Fruit fly (Drosophila melanogaster) whole organism, embryonic: ENCODE results near the gene ClC-a.

Source experiments
- Bdp1 ChIP-seq: fragments of 200-800 bp; sonication (Bioruptor generic); optimal IDR thresholded peaks from 3 replicates; lab custom pipeline; 2016; ENCODE audit warnings: missing biosample characterization, missing genetic modification characterization
- CG10959 ChIP-seq: fragments of 200-800 bp; sonication (Bioruptor generic); IDR thresholded peaks from 2 replicates; pipeline ENCODE4 v1.3.6; 2022; ENCODE audit warnings: missing biosample characterization, missing genetic modification characterization
- CG10979 ChIP-seq: fragments of 200-800 bp; sonication (Bioruptor generic); optimal IDR thresholded peaks from 2 replicates; lab custom pipeline; 2018; ENCODE audit warnings: missing biosample characterization, mild to moderate bottlenecking, missing genetic modification characterization, moderate library complexity
- CG11696 ChIP-seq: fragments of 200-800 bp; sonication (Bioruptor generic); IDR thresholded peaks from 2 replicates; pipeline ENCODE4 v1.3.6; 2022; ENCODE audit warnings: missing biosample characterization, missing genetic modification characterization
- CG12071 ChIP-seq: fragments of 200-800 bp; sonication (Bioruptor generic); optimal IDR thresholded peaks from 3 replicates; lab custom pipeline; 2018; ENCODE audit warnings: missing biosample characterization, mild to moderate bottlenecking, missing genetic modification characterization
- CG12391 ChIP-seq: fragments of 200-800 bp; sonication (Bioruptor generic); optimal IDR thresholded peaks from 3 replicates; lab custom pipeline; 2018; ENCODE audit warnings: missing biosample characterization, mild to moderate bottlenecking, missing genetic modification characterization, moderate library complexity
- CG12659 ChIP-seq: fragments of 200-800 bp; sonication (Bioruptor generic); optimal IDR thresholded peaks from 3 replicates; lab custom pipeline; 2017; ENCODE audit warnings: mild to moderate bottlenecking, missing biosample characterization, missing genetic modification reagents, missing genetic modification characterization
- CG15011 ChIP-seq: fragments of 200-800 bp; sonication (Bioruptor generic); optimal IDR thresholded peaks from 3 replicates; lab custom pipeline; 2018; ENCODE audit warnings: missing biosample characterization, mild to moderate bottlenecking, missing genetic modification characterization
- CG15269 ChIP-seq: fragments of 200-800 bp; sonication (Bioruptor generic); optimal IDR thresholded peaks from 2 replicates; lab custom pipeline; 2018; ENCODE audit warnings: missing biosample characterization, mild to moderate bottlenecking, missing genetic modification characterization, moderate library complexity
- CG1602 ChIP-seq: fragments of 200-800 bp; sonication (Bioruptor generic); optimal IDR thresholded peaks from 3 replicates; lab custom pipeline; 2016; ENCODE audit warnings: missing biosample characterization, missing genetic modification characterization
- CG17186 ChIP-seq: fragments of 200-800 bp; sonication (Bioruptor generic); optimal IDR thresholded peaks from 3 replicates; lab custom pipeline; 2017; ENCODE audit warnings: missing biosample characterization, missing genetic modification reagents, missing genetic modification characterization
- CG17385 ChIP-seq: fragments of 200-800 bp; sonication (Bioruptor generic); optimal IDR thresholded peaks from 3 replicates; lab custom pipeline; 2018; ENCODE audit warnings: missing biosample characterization, mild to moderate bottlenecking, missing genetic modification characterization
- CG1792 ChIP-seq: fragments of 200-800 bp; sonication (Bioruptor generic); optimal IDR thresholded peaks from 2 replicates; lab custom pipeline; 2016; ENCODE audit warnings: missing biosample characterization, missing genetic modification characterization
- CG3847 ChIP-seq: fragments of 200-800 bp; sonication (Bioruptor generic); IDR thresholded peaks from 2 replicates; pipeline ENCODE4 v1.3.6; 2022; ENCODE audit warnings: missing biosample characterization, missing genetic modification characterization
- CG42726 ChIP-seq: fragments of 200-800 bp; sonication (Bioruptor generic); IDR thresholded peaks from 2 replicates; pipeline ENCODE4 v1.3.6; 2022; ENCODE audit warnings: missing biosample characterization, missing genetic modification characterization; ENCODE audit not compliant: partially characterized antibody
- CG4730 ChIP-seq: fragments of 200-800 bp; sonication (Bioruptor generic); IDR thresholded peaks from 2 replicates; pipeline ENCODE4 v1.3.6; 2022; ENCODE audit warnings: missing biosample characterization, missing genetic modification characterization
- CG5953 ChIP-seq: fragments of 200-800 bp; sonication (Bioruptor generic); IDR thresholded peaks from 2 replicates; pipeline ENCODE4 v1.3.6; 2022; ENCODE audit warnings: missing biosample characterization, missing genetic modification characterization
- CG7786 ChIP-seq: fragments of 200-800 bp; sonication (Bioruptor generic); optimal IDR thresholded peaks from 2 replicates; lab custom pipeline; 2016; ENCODE audit warnings: missing biosample characterization, missing genetic modification characterization
- CG8281 ChIP-seq: fragments of 200-800 bp; sonication (Bioruptor generic); optimal IDR thresholded peaks from 2 replicates; lab custom pipeline; 2018; ENCODE audit warnings: missing biosample characterization, mild to moderate bottlenecking, missing genetic modification characterization, moderate library complexity
- CG8290 ChIP-seq, 3 experiments: fragments of 200-800 bp; sonication (Bioruptor generic); optimal IDR thresholded peaks; 2 replicates each; lab custom pipeline; 2016 to 2019; ENCODE audit warnings: missing biosample characterization in 3 of 3, missing genetic modification characterization in 3 of 3, mild to moderate bottlenecking in 2 of 3, moderate library complexity in 1 of 3
- CG8924 ChIP-seq: fragments of 200-800 bp; optimal IDR thresholded peaks from 3 replicates; lab custom pipeline; 2019; ENCODE audit warnings: missing biosample characterization, mild to moderate bottlenecking, missing genetic modification characterization, moderate library complexity
- CG9437 ChIP-seq: fragments of 200-800 bp; sonication (Bioruptor generic); optimal IDR thresholded peaks from 2 replicates; lab custom pipeline; 2018; ENCODE audit warnings: missing biosample characterization, mild to moderate bottlenecking, missing genetic modification characterization
- D19B ChIP-seq: fragments of 200-800 bp; sonication (Bioruptor generic); optimal IDR thresholded peaks from 2 replicates; lab custom pipeline; 2017; ENCODE audit warnings: missing biosample characterization, mild to moderate bottlenecking, missing genetic modification characterization
- Dip3 ChIP-seq: fragments of 200-800 bp; sonication (Bioruptor generic); optimal IDR thresholded peaks from 3 replicates; lab custom pipeline; 2016; ENCODE audit warnings: missing biosample characterization, missing genetic modification characterization
- ERR ChIP-seq: fragments of 200-800 bp; sonication (Bioruptor generic); optimal IDR thresholded peaks from 2 replicates; lab custom pipeline; 2016; ENCODE audit warnings: missing biosample characterization, missing genetic modification characterization
- Gsc ChIP-seq: fragments of 200-800 bp; sonication (Bioruptor generic); IDR thresholded peaks from 2 replicates; pipeline ENCODE4 v1.3.6; 2022; ENCODE audit warnings: missing biosample characterization, missing genetic modification characterization
- NC2α ChIP-seq: fragments of 200-800 bp; sonication (Bioruptor generic); optimal IDR thresholded peaks from 2 replicates; lab custom pipeline; 2016; ENCODE audit warnings: missing biosample characterization, missing genetic modification characterization
- Oli ChIP-seq: fragments of 200-800 bp; sonication (Bioruptor generic); optimal IDR thresholded peaks from 2 replicates; lab custom pipeline; 2018; ENCODE audit warnings: missing biosample characterization, mild to moderate bottlenecking, missing genetic modification characterization, moderate library complexity
- Opbp ChIP-seq: fragments of 200-800 bp; sonication (Bioruptor generic); IDR thresholded peaks from 3 replicates; pipeline ENCODE4 v1.3.6; 2022; ENCODE audit warnings: missing biosample characterization, missing genetic modification characterization; ENCODE audit not compliant: partially characterized antibody
- Rx ChIP-seq: fragments of 200-800 bp; sonication (Bioruptor generic); IDR thresholded peaks from 2 replicates; pipeline ENCODE4 v1.3.6; 2022; ENCODE audit warnings: missing biosample characterization, missing genetic modification characterization
- al ChIP-seq: fragments of 200-800 bp; sonication (Bioruptor generic); IDR thresholded peaks from 2 replicates; pipeline ENCODE4 v1.3.6; 2022; ENCODE audit warnings: missing biosample characterization, missing genetic modification characterization
- cg ChIP-seq: fragments of 200-800 bp; sonication (Bioruptor generic); optimal IDR thresholded peaks from 3 replicates; lab custom pipeline; 2019; ENCODE audit warnings: missing biosample characterization, mild to moderate bottlenecking, missing genetic modification characterization, moderate library complexity
- corto ChIP-seq: fragments of 200-800 bp; sonication (Bioruptor generic); optimal IDR thresholded peaks from 2 replicates; lab custom pipeline; 2016; ENCODE audit warnings: missing biosample characterization, mild to moderate bottlenecking, missing genetic modification characterization, moderate library complexity
- dmrt99B ChIP-seq: fragments of 200-800 bp; sonication (Bioruptor generic); optimal IDR thresholded peaks from 2 replicates; lab custom pipeline; 2018; ENCODE audit warnings: missing biosample characterization, mild to moderate bottlenecking, missing genetic modification characterization, moderate library complexity
- grau ChIP-seq: fragments of 200-800 bp; optimal IDR thresholded peaks from 3 replicates; lab custom pipeline; 2019; ENCODE audit warnings: missing biosample characterization, mild to moderate bottlenecking, missing genetic modification characterization, moderate library complexity
- gro ChIP-seq: fragments of 200-800 bp; sonication (Bioruptor generic); optimal IDR thresholded peaks from 2 replicates; lab custom pipeline; 2016; ENCODE audit warnings: missing biosample characterization, missing genetic modification characterization
- jing ChIP-seq: fragments of 200-800 bp; sonication (Bioruptor generic); optimal IDR thresholded peaks from 2 replicates; lab custom pipeline; 2018; ENCODE audit warnings: missing biosample characterization, mild to moderate bottlenecking, missing genetic modification characterization
- kay ChIP-seq: fragments of 200-800 bp; sonication (Bioruptor generic); optimal IDR thresholded peaks from 2 replicates; lab custom pipeline; 2016; ENCODE audit warnings: missing biosample characterization, missing genetic modification characterization
- klu ChIP-seq: fragments of 200-800 bp; sonication (Bioruptor generic); IDR thresholded peaks from 2 replicates; pipeline ENCODE4 v1.3.6; 2022; ENCODE audit warnings: missing biosample characterization, missing genetic modification characterization
- lbe ChIP-seq: fragments of 200-800 bp; sonication (Bioruptor generic); optimal IDR thresholded peaks from 2 replicates; lab custom pipeline; 2016; ENCODE audit warnings: missing biosample characterization, mild to moderate bottlenecking, missing genetic modification characterization
- lmd ChIP-seq: fragments of 200-800 bp; sonication (Bioruptor generic); IDR thresholded peaks from 2 replicates; pipeline ENCODE4 v1.3.6; 2022; ENCODE audit warnings: missing biosample characterization, missing genetic modification characterization
- nau ChIP-seq: fragments of 200-800 bp; sonication (Bioruptor generic); optimal IDR thresholded peaks from 3 replicates; lab custom pipeline; 2017; ENCODE audit warnings: missing biosample characterization, mild to moderate bottlenecking, missing genetic modification characterization, missing genetic modification reagents
- nerfin-1 ChIP-seq: fragments of 200-800 bp; sonication (Bioruptor generic); optimal IDR thresholded peaks from 3 replicates; lab custom pipeline; 2019; ENCODE audit warnings: missing biosample characterization, mild to moderate bottlenecking, missing genetic modification characterization, moderate library complexity
- pum ChIP-seq: fragments of 200-800 bp; sonication (Bioruptor generic); optimal IDR thresholded peaks from 2 replicates; lab custom pipeline; 2016; ENCODE audit warnings: missing biosample characterization, missing genetic modification characterization
- ro ChIP-seq: fragments of 200-800 bp; sonication (Bioruptor generic); IDR thresholded peaks from 2 replicates; pipeline ENCODE4 v1.3.6; 2022; ENCODE audit warnings: missing biosample characterization, missing genetic modification characterization
- ssp ChIP-seq: fragments of 200-800 bp; sonication (Bioruptor generic); IDR thresholded peaks from 2 replicates; pipeline ENCODE4 v1.3.6; 2022; ENCODE audit warnings: missing biosample characterization, missing genetic modification characterization
- trem ChIP-seq: fragments of 200-800 bp; optimal IDR thresholded peaks from 3 replicates; lab custom pipeline; 2019; ENCODE audit warnings: missing biosample characterization, mild to moderate bottlenecking, missing genetic modification characterization, moderate library complexity
- tup ChIP-seq: fragments of 200-800 bp; sonication (Bioruptor generic); optimal IDR thresholded peaks from 2 replicates; lab custom pipeline; 2016; ENCODE audit warnings: missing biosample characterization, mild to moderate bottlenecking, missing genetic modification characterization, moderate library complexity
- zen ChIP-seq: fragments of 200-800 bp; sonication (Bioruptor generic); optimal IDR thresholded peaks from 3 replicates; lab custom pipeline; 2018; ENCODE audit warnings: missing biosample characterization, mild to moderate bottlenecking, missing genetic modification characterization, moderate library complexity

Gene ClC-a

dm6 chr3R:11818930-11819639 lies 6.1 kb upstream of the ClC-a start, which contains the start of the genes COX5A and glo (continued):
- no peak for TF ChIP-seq Opbp (GFP tag; lab: Robert Waterston, UW)
- no peak for TF ChIP-seq Gsc (GFP tag; lab: Robert Waterston, UW)
- no peak for TF ChIP-seq dmrt99B (tag; lab: Kevin White, UChicago)
- peak; percentile 77 for TF ChIP-seq Dip3 (GFP tag; lab: Kevin White, UChicago)
- TF ChIP-seq CG10959 (GFP tag; lab: Robert Waterston, UW), result peak; percentile 60
- no peak for TF ChIP-seq ro (GFP tag; lab: Robert Waterston, UW)
- no peak for TF ChIP-seq CG5953 (GFP tag; lab: Robert Waterston, UW)
- no peak; the same call in none of the 2 replicates for TF ChIP-seq ssp (GFP tag; lab: Robert Waterston, UW)
- TF ChIP-seq CG10979 (tag; lab: Kevin White, UChicago), result peak; percentile 56
- peak; percentile 54 for TF ChIP-seq NC2α
- TF ChIP-seq lbe, result peak; percentile 36
- peak; percentile 71 for TF ChIP-seq CG1792 (GFP tag; lab: Kevin White, UChicago)
- peak; percentile 88 for TF ChIP-seq gro (GFP tag; lab: Kevin White, UChicago)
- TF ChIP-seq Rx (GFP tag; lab: Robert Waterston, UW), result peak; percentile 46; the same call in 1 of the 2 replicates
- TF ChIP-seq CG4730 (GFP tag; lab: Robert Waterston, UW), result peak; percentile 47; the same call in 1 of the 2 replicates
- TF ChIP-seq klu (GFP tag; lab: Robert Waterston, UW), result peak; percentile 67
- TF ChIP-seq CG9437 (GFP tag; lab: Kevin White, UChicago), result peak; percentile 49
- peak; percentile 74 for TF ChIP-seq Bdp1 (GFP tag; lab: Kevin White, UChicago)
- peak; percentile 77 for TF ChIP-seq CG3847
- no peak for TF ChIP-seq cg (GFP tag; lab: Kevin White, UChicago)
- no peak for TF ChIP-seq CG42726 (GFP tag; lab: Robert Waterston, UW)
- peak; percentile 82 for TF ChIP-seq CG1602 (GFP tag; lab: Kevin White, UChicago)
- peak; percentile 74 for TF ChIP-seq zen (tag; lab: Kevin White, UChicago)
- TF ChIP-seq CG7786 (GFP tag; lab: Kevin White, UChicago), result peak; percentile 81
- peak; percentile 66 for TF ChIP-seq grau
- peak; percentile 81 for TF ChIP-seq kay (GFP tag; lab: Kevin White, UChicago)
- TF ChIP-seq nau (GFP tag; lab: Kevin White, UChicago), result peak; percentile 12
- TF ChIP-seq CG15011 (GFP tag; lab: Kevin White, UChicago), result no peak
- TF ChIP-seq corto (GFP tag; lab: Kevin White, UChicago), result no peak
- peak; percentile 86 for TF ChIP-seq CG12659 (GFP tag; lab: Kevin White, UChicago)
- TF ChIP-seq al (GFP tag; lab: Robert Waterston, UW), result peak; percentile 73
- no peak for TF ChIP-seq CG12071 (GFP tag; lab: Kevin White, UChicago)
- peak; percentile 86 for TF ChIP-seq pum (GFP tag; lab: Kevin White, UChicago)
- peak; percentile 54 for TF ChIP-seq nerfin-1 (tag; lab: Kevin White, UChicago)
- TF ChIP-seq CG12391 (tag; lab: Kevin White, UChicago), result peak; percentile 88
- TF ChIP-seq Oli, result peak; percentile 53
- TF ChIP-seq CG8290 (GFP tag; optimal IDR thresholded peaks at IDR 0.05; lab: Kevin White, UChicago), result peak; percentile 86
- peak; percentile 53 to 69 for TF ChIP-seq CG8290 (tag; optimal IDR thresholded peaks at IDR 0.05; lab: Kevin White, UChicago)
- peak; percentile 61 for TF ChIP-seq CG8924
- peak; percentile 31 for TF ChIP-seq D19B
- TF ChIP-seq CG17186 (GFP tag; lab: Kevin White, UChicago), result peak; percentile 73
- TF ChIP-seq CG8281 (tag; lab: Kevin White, UChicago), result no peak
- no peak for TF ChIP-seq jing (GFP tag; lab: Kevin White, UChicago)
- peak; percentile 58 for TF ChIP-seq tup (GFP tag; lab: Kevin White, UChicago)
- peak; percentile 98 for TF ChIP-seq CG17385
- TF ChIP-seq ERR (GFP tag; lab: Kevin White, UChicago), result peak; percentile 61
- peak; percentile 65 for TF ChIP-seq CG15269 (tag; lab: Kevin White, UChicago)
- TF ChIP-seq trem (tag; lab: Kevin White, UChicago), result peak; percentile 65
- peak; percentile 68 for TF ChIP-seq lmd (GFP tag; lab: Robert Waterston, UW)
- 0 out of 2 replicates have a peak, but pooled peaks have one; percentile 46 for TF ChIP-seq CG11696 (GFP tag; lab: Robert Waterston, UW)
